Worm (Caenorhabditis elegans) whole organism, L3 larva: ENCODE data around the gene C56C10.6.

Experiments used
- jun-1 ChIP-seq: fragments of 150-350 bp; optimal IDR thresholded peaks from 2 replicates; lab custom pipeline; 2014; ENCODE audit warnings: missing biosample characterization, missing genetic modification reagents, missing genetic modification characterization
- mdl-1 ChIP-seq: fragments of 150-350 bp; optimal IDR thresholded peaks from 2 replicates; lab custom pipeline; 2014; ENCODE audit warnings: missing biosample characterization, missing genetic modification characterization
- nhr-76 ChIP-seq: fragments of 150-350 bp; sonication (generic microtip); optimal IDR thresholded peaks from 5 replicates; lab custom pipeline; 2014; ENCODE audit warnings: missing biosample characterization, missing genetic modification characterization

DNA sequence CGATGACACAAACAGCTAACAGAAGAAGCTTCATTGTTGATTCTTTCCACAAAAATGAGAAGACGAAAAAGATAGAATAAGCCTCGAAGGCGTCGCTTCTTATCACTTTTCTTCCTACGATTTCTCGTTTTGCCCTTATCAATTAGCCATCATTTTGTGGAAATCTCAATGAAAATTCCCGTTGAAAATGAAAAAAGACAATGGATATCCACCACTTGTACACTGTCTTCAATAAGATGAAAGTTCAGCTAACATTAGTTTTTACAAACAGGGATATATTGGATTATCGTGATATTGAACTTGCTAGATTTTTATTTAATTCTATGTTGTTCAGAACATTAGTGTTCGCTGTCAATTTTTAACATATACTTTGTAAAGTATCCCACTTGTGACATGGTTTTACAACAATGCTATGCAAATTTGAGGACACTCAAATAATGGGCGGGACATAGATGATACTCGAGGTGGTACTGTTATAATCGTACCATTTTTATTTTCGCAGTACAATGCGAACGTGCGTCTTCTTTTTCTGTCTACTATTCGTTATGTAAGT, 14.4 kb downstream of the C56C10.6 start, which contains the start of the genes F18C5.5 and F18C5.9:
- no peak for TF ChIP-seq nhr-76 (tag; lab: Kevin White, UChicago)
- TF ChIP-seq mdl-1 (tag; lab: Kevin White, UChicago): no peak
- no peak for TF ChIP-seq jun-1 (tag; lab: Kevin White, UChicago)
